Fruit fly (Drosophila melanogaster): Measurements from ENCODE around the gene CG5290.

Gene CG5290

dm6 chr3L:17907609-17908160 is 4.7 kb downstream of the CG5290 start, which contains the start of the genes Prestin and Wdr92 (continued):
- peak; percentile 82 for TF ChIP-seq CG6854 (GFP tag; optimal IDR thresholded peaks at IDR 0.05)
- TF ChIP-seq Eip75B (GFP tag; optimal IDR thresholded peaks at IDR 0.05): peak; percentile 50
- TF ChIP-seq CG31627 (GFP tag; optimal IDR thresholded peaks at IDR 0.05): no peak
- no peak for TF ChIP-seq CG1621 (tag; optimal IDR thresholded peaks at IDR 0.05)
- no peak for TF ChIP-seq salr (GFP tag; optimal IDR thresholded peaks at IDR 0.05)
- TF ChIP-seq Lpt (GFP tag; optimal IDR thresholded peaks at IDR 0.05): peak; percentile 7
- no peak for TF ChIP-seq Gug (GFP tag; IDR thresholded peaks at IDR 0.05)
- TF ChIP-seq fkh (GFP tag; optimal IDR thresholded peaks at IDR 0.05): no peak
- peak; percentile 58; the same call in 2 of the 3 replicates for TF ChIP-seq eg (GFP tag; IDR thresholded peaks at IDR 0.05)
- no peak; the same call in 2 of the 3 replicates for TF ChIP-seq CG8119 (GFP tag; IDR thresholded peaks at IDR 0.05)
- TF ChIP-seq vri (GFP tag; optimal IDR thresholded peaks at IDR 0.05): peak; percentile 76
- no peak for TF ChIP-seq CG11762 (GFP tag; optimal IDR thresholded peaks at IDR 0.05; ENCODE audit: insufficient read depth)
- no peak for TF ChIP-seq dac (GFP tag; optimal IDR thresholded peaks at IDR 0.05)
- no peak for TF ChIP-seq CG11294 (GFP tag; IDR thresholded peaks at IDR 0.05)

dm6 chr3L:17905761-17906160 is 6.6 kb downstream of the CG5290 start:
- TF ChIP-seq CG8119 (GFP tag; IDR thresholded peaks at IDR 0.05) (0 out of 3 replicates have a peak, but pooled peaks have one; percentile 39), svp (GFP tag) (peak; percentile 33), Sox15 (GFP tag; optimal IDR thresholded peaks at IDR 0.05) (no peak), topi (GFP tag; optimal IDR thresholded peaks at IDR 0.05) (no peak), lz (GFP tag; optimal IDR thresholded peaks at IDR 0.05) (no peak), dsx (GFP tag; optimal IDR thresholded peaks at IDR 0.05; ENCODE audit: poor library complexity, severe bottlenecking) (no peak), CG9139 (GFP tag; optimal IDR thresholded peaks at IDR 0.05) (peak; percentile 42), salr (GFP tag; optimal IDR thresholded peaks at IDR 0.05) (peak in 1 of 2 experiments; percentile 2), CG6163 (GFP tag; IDR thresholded peaks at IDR 0.05) (0 out of 3 replicates have a peak, but pooled peaks have one; percentile 37), esn (GFP tag; optimal IDR thresholded peaks at IDR 0.05) (no peak), CG6808 (GFP tag; optimal IDR thresholded peaks at IDR 0.05) (peak; percentile 33), CG15336 (GFP tag; IDR thresholded peaks at IDR 0.05) (peak; percentile 56), ss (GFP tag; optimal IDR thresholded peaks at IDR 0.05) (peak; percentile 27 to 34), Smox (GFP tag; optimal IDR thresholded peaks at IDR 0.05) (no peak), CG10669 (GFP tag; optimal IDR thresholded peaks at IDR 0.05) (peak; percentile 18), Blimp-1 (GFP tag; optimal IDR thresholded peaks at IDR 0.05) (no peak), net (GFP tag; optimal IDR thresholded peaks at IDR 0.05) (peak; percentile 5), Sox14 (GFP tag; optimal IDR thresholded peaks at IDR 0.05) (no peak), CG6276 (GFP tag; optimal IDR thresholded peaks at IDR 0.05) (peak; percentile 64), dac (GFP tag; optimal IDR thresholded peaks at IDR 0.05) (no peak)

dm6 chr3L:17904593-17904992 is 7.8 kb downstream of the CG5290 start:
- no peak for TF ChIP-seq vri (GFP tag; optimal IDR thresholded peaks at IDR 0.05)
- peak; percentile 26 for TF ChIP-seq Eip78C (GFP tag)
- TF ChIP-seq achi (GFP tag; optimal IDR thresholded peaks at IDR 0.05): no peak
- no peak for TF ChIP-seq CG34406 (GFP tag; optimal IDR thresholded peaks at IDR 0.05)
- no peak for TF ChIP-seq CG10631 (GFP tag; optimal IDR thresholded peaks at IDR 0.05)
- TF ChIP-seq CG3032 (tag; optimal IDR thresholded peaks at IDR 0.05): no peak
- no peak for TF ChIP-seq Smox (GFP tag; optimal IDR thresholded peaks at IDR 0.05)

Data from whole organism, prepupa.